Fruit fly (Drosophila melanogaster) whole organism, embryonic: ENCODE results near the gene HP1e.

Experiments used
- ATbp ChIP-seq: fragments of 200-800 bp; sonication (Bioruptor generic); optimal IDR thresholded peaks from 2 replicates; lab custom pipeline; 2017; ENCODE audit warnings: missing biosample characterization, mild to moderate bottlenecking, missing genetic modification characterization, missing genetic modification reagents
- Ada2b ChIP-seq: fragments of 200-800 bp; sonication (Bioruptor generic); IDR thresholded peaks from 2 replicates; pipeline ENCODE4 v1.3.6; 2022; ENCODE audit warnings: missing biosample characterization, missing genetic modification characterization
- B-H2 ChIP-seq: fragments of 200-800 bp; sonication (Bioruptor generic); optimal IDR thresholded peaks from 2 replicates; lab custom pipeline; 2018; ENCODE audit warnings: missing biosample characterization, mild to moderate bottlenecking, missing genetic modification characterization
- CG10543 ChIP-seq: fragments of 200-800 bp; sonication (Bioruptor generic); optimal IDR thresholded peaks from 3 replicates; lab custom pipeline; 2017; ENCODE audit warnings: missing biosample characterization, mild to moderate bottlenecking, missing genetic modification characterization, moderate library complexity
- CG10565 ChIP-seq: fragments of 200-800 bp; sonication (Bioruptor generic); optimal IDR thresholded peaks from 3 replicates; lab custom pipeline; 2016; ENCODE audit warnings: missing biosample characterization, mild to moderate bottlenecking, missing genetic modification characterization
- CG10979 ChIP-seq: fragments of 200-800 bp; sonication (Bioruptor generic); optimal IDR thresholded peaks from 2 replicates; lab custom pipeline; 2018; ENCODE audit warnings: missing biosample characterization, mild to moderate bottlenecking, missing genetic modification characterization, moderate library complexity
- CG11696 ChIP-seq: fragments of 200-800 bp; sonication (Bioruptor generic); IDR thresholded peaks from 2 replicates; pipeline ENCODE4 v1.3.6; 2022; ENCODE audit warnings: missing biosample characterization, missing genetic modification characterization
- CG13624 ChIP-seq: fragments of 200-800 bp; sonication (Bioruptor generic); optimal IDR thresholded peaks from 2 replicates; lab custom pipeline; 2016; ENCODE audit warnings: missing biosample characterization, missing genetic modification characterization
- CG14441 ChIP-seq: fragments of 200-800 bp; sonication (Bioruptor generic); IDR thresholded peaks from 2 replicates; pipeline ENCODE4 v1.3.6; 2022; ENCODE audit warnings: missing biosample characterization, missing genetic modification characterization
- CG15514 ChIP-seq: fragments of 200-800 bp; sonication (Bioruptor generic); optimal IDR thresholded peaks from 3 replicates; lab custom pipeline; 2017; ENCODE audit warnings: missing biosample characterization, missing genetic modification characterization, mild to moderate bottlenecking, moderate library complexity, missing genetic modification reagents
- CG2199 ChIP-seq: fragments of 200-800 bp; sonication (Bioruptor generic); IDR thresholded peaks from 3 replicates; pipeline ENCODE4 v1.3.6; 2022; ENCODE audit warnings: missing biosample characterization, missing genetic modification characterization
- CG2875 ChIP-seq: fragments of 200-800 bp; sonication (Bioruptor generic); optimal IDR thresholded peaks from 2 replicates; lab custom pipeline; 2017; ENCODE audit warnings: missing biosample characterization, mild to moderate bottlenecking, missing genetic modification characterization, missing genetic modification reagents
- CG34376 ChIP-seq: fragments of 200-800 bp; sonication (Bioruptor generic); optimal IDR thresholded peaks from 2 replicates; lab custom pipeline; 2018; ENCODE audit warnings: missing biosample characterization, mild to moderate bottlenecking, missing genetic modification characterization
- CG3847 ChIP-seq: fragments of 200-800 bp; sonication (Bioruptor generic); IDR thresholded peaks from 2 replicates; pipeline ENCODE4 v1.3.6; 2022; ENCODE audit warnings: missing biosample characterization, missing genetic modification characterization
- CG4328 ChIP-seq: fragments of 200-800 bp; sonication (Bioruptor generic); optimal IDR thresholded peaks from 3 replicates; lab custom pipeline; 2017; ENCODE audit warnings: missing biosample characterization, missing genetic modification reagents, missing genetic modification characterization
- CG7271 ChIP-seq: fragments of 200-800 bp; sonication (Bioruptor generic); optimal IDR thresholded peaks from 2 replicates; lab custom pipeline; 2018; ENCODE audit warnings: missing biosample characterization, mild to moderate bottlenecking, missing genetic modification characterization, moderate library complexity
- CG8359 ChIP-seq: fragments of 200-800 bp; sonication (Bioruptor generic); optimal IDR thresholded peaks from 2 replicates; lab custom pipeline; 2017; ENCODE audit warnings: missing biosample characterization, mild to moderate bottlenecking, missing genetic modification characterization, borderline replicate concordance
- CG8924 ChIP-seq: fragments of 200-800 bp; optimal IDR thresholded peaks from 3 replicates; lab custom pipeline; 2019; ENCODE audit warnings: missing biosample characterization, mild to moderate bottlenecking, missing genetic modification characterization, moderate library complexity
- Deaf1 ChIP-seq: fragments of 200-800 bp; optimal IDR thresholded peaks from 3 replicates; lab custom pipeline; 2019; ENCODE audit warnings: missing biosample characterization, mild to moderate bottlenecking, missing genetic modification characterization, moderate library complexity
- Dfd ChIP-seq, 2 experiments: fragments of >200 bp; optimal IDR thresholded peaks; 2 replicates each; lab custom pipeline; 2017; ENCODE audit warnings: missing biosample characterization in 2 of 2, missing genetic modification characterization in 2 of 2
- ERR ChIP-seq: fragments of 200-800 bp; sonication (Bioruptor generic); optimal IDR thresholded peaks from 2 replicates; lab custom pipeline; 2016; ENCODE audit warnings: missing biosample characterization, missing genetic modification characterization
- Gsc ChIP-seq: fragments of 200-800 bp; sonication (Bioruptor generic); IDR thresholded peaks from 2 replicates; pipeline ENCODE4 v1.3.6; 2022; ENCODE audit warnings: missing biosample characterization, missing genetic modification characterization
- Hand ChIP-seq: fragments of 200-800 bp; sonication (Bioruptor generic); optimal IDR thresholded peaks from 2 replicates; lab custom pipeline; 2017; ENCODE audit warnings: mild to moderate bottlenecking, missing biosample characterization, missing genetic modification reagents, missing genetic modification characterization
- Lhr ChIP-seq: fragments of 200-800 bp; sonication (Bioruptor generic); optimal IDR thresholded peaks from 3 replicates; lab custom pipeline; 2017; ENCODE audit warnings: mild to moderate bottlenecking, missing biosample characterization, missing genetic modification reagents, missing genetic modification characterization
- Med ChIP-seq: fragments of 200-800 bp; sonication (Bioruptor generic); peaks from one replicate; lab custom pipeline; 2016; ENCODE audit warnings: missing biosample characterization, missing genetic modification characterization, mild to moderate bottlenecking, inconsistent platforms, moderate library complexity
- Mes4 ChIP-seq: fragments of 200-800 bp; sonication (Bioruptor generic); optimal IDR thresholded peaks from 2 replicates; lab custom pipeline; 2016; ENCODE audit warnings: missing biosample characterization, missing genetic modification characterization
- abd-A ChIP-seq: fragments of 200-800 bp; sonication (Bioruptor generic); optimal IDR thresholded peaks from 3 replicates; lab custom pipeline; 2019; ENCODE audit warnings: missing biosample characterization, mild to moderate bottlenecking, missing genetic modification characterization, moderate library complexity
- ash1 ChIP-seq: fragments of 200-800 bp; sonication (Bioruptor generic); optimal IDR thresholded peaks from 2 replicates; lab custom pipeline; 2018; ENCODE audit warnings: missing biosample characterization, mild to moderate bottlenecking, missing genetic modification characterization
- cg ChIP-seq: fragments of 200-800 bp; sonication (Bioruptor generic); optimal IDR thresholded peaks from 3 replicates; lab custom pipeline; 2019; ENCODE audit warnings: missing biosample characterization, mild to moderate bottlenecking, missing genetic modification characterization, moderate library complexity
- chinmo ChIP-seq: fragments of 200-800 bp; sonication (Bioruptor generic); IDR thresholded peaks from 4 replicates; pipeline ENCODE4 v1.3.6; 2022; ENCODE audit warnings: missing biosample characterization, missing genetic modification characterization; ENCODE audit not compliant: partially characterized antibody
- crp ChIP-seq, 2 experiments: fragments of 200-800 bp; sonication (Bioruptor generic); optimal IDR thresholded peaks; 2 replicates in 1 of 2; 3 replicates in 1 of 2; lab custom pipeline; 2017; ENCODE audit warnings: missing biosample characterization in 2 of 2, missing genetic modification characterization in 2 of 2, mild to moderate bottlenecking in 1 of 2, moderate library complexity in 1 of 2
- dpn ChIP-seq, 2 experiments: fragments of 200-800 bp; sonication (Bioruptor generic); optimal IDR thresholded peaks; 3 replicates each; lab custom pipeline; 2016; ENCODE audit warnings: missing biosample characterization in 2 of 2, missing genetic modification characterization in 2 of 2
- eve ChIP-seq, 2 experiments: fragments of >200 bp; optimal IDR thresholded peaks; 2 replicates each; lab custom pipeline; 2017; ENCODE audit warnings: missing biosample characterization in 2 of 2, missing genetic modification characterization in 2 of 2
- ftz-f1 ChIP-seq: fragments of 200-800 bp; sonication (Bioruptor generic); optimal IDR thresholded peaks from 2 replicates; lab custom pipeline; 2016; ENCODE audit warnings: missing biosample characterization, missing genetic modification characterization
- gcm ChIP-seq: fragments of 200-800 bp; sonication (Bioruptor generic); optimal IDR thresholded peaks from 2 replicates; lab custom pipeline; 2019; ENCODE audit warnings: missing biosample characterization, mild to moderate bottlenecking, missing genetic modification characterization, moderate library complexity
- ham ChIP-seq: fragments of 200-800 bp; sonication (Bioruptor generic); IDR thresholded peaks from 2 replicates; pipeline ENCODE4 v1.3.6; 2022; ENCODE audit warnings: missing biosample characterization, missing genetic modification characterization
- kni ChIP-seq: fragments of 200-800 bp; sonication (Bioruptor generic); optimal IDR thresholded peaks from 3 replicates; lab custom pipeline; 2017; ENCODE audit warnings: mild to moderate bottlenecking, missing biosample characterization, missing genetic modification reagents, missing genetic modification characterization
- lbe ChIP-seq: fragments of 200-800 bp; sonication (Bioruptor generic); optimal IDR thresholded peaks from 2 replicates; lab custom pipeline; 2016; ENCODE audit warnings: missing biosample characterization, mild to moderate bottlenecking, missing genetic modification characterization
- mam ChIP-seq: fragments of 200-800 bp; sonication (Bioruptor generic); optimal IDR thresholded peaks from 3 replicates; lab custom pipeline; 2016; ENCODE audit warnings: missing biosample characterization, missing genetic modification characterization
- nerfin-2 ChIP-seq: fragments of 200-800 bp; sonication (Bioruptor generic); IDR thresholded peaks from 2 replicates; pipeline ENCODE4 v1.3.6; 2022; ENCODE audit warnings: missing biosample characterization, missing genetic modification characterization; ENCODE audit not compliant: partially characterized antibody
- nom ChIP-seq: fragments of 200-800 bp; sonication (Bioruptor generic); optimal IDR thresholded peaks from 2 replicates; lab custom pipeline; 2017; ENCODE audit warnings: missing biosample characterization, missing genetic modification characterization, mild to moderate bottlenecking, moderate library complexity, missing genetic modification reagents
- pan ChIP-seq, 4 experiments: fragments of >200 bp in 3 of 4; fragments of 200-800 bp in 1 of 4; sonication (Bioruptor generic) in 1 of 4; optimal IDR thresholded peaks in 3 of 4; IDR thresholded peaks in 1 of 4; 2 replicates each; pipeline versions ENCODE4 v1.3.6 to Lab custom; 2017 to 2022; ENCODE audit warnings: missing biosample characterization in 2 of 4, missing genetic modification characterization in 2 of 4, mixed read lengths in 1 of 4
- pita ChIP-seq: fragments of 200-800 bp; sonication (Bioruptor generic); optimal IDR thresholded peaks from 2 replicates; lab custom pipeline; 2017; ENCODE audit warnings: missing biosample characterization, mild to moderate bottlenecking, missing genetic modification characterization
- sd ChIP-seq: fragments of 200-800 bp; sonication (Bioruptor generic); optimal IDR thresholded peaks from 3 replicates; lab custom pipeline; 2018; ENCODE audit warnings: missing biosample characterization, mild to moderate bottlenecking, missing genetic modification characterization, moderate library complexity
- sob ChIP-seq: fragments of 200-800 bp; sonication (Bioruptor generic); IDR thresholded peaks from 2 replicates; pipeline ENCODE4 v1.3.6; 2022; ENCODE audit warnings: missing biosample characterization, missing genetic modification characterization
- sr ChIP-seq: fragments of 200-800 bp; sonication (Bioruptor generic); IDR thresholded peaks from 3 replicates; pipeline ENCODE4 v1.3.6; 2022; ENCODE audit warnings: missing biosample characterization, missing genetic modification characterization
- wek ChIP-seq: fragments of 200-800 bp; sonication (Bioruptor generic); optimal IDR thresholded peaks from 3 replicates; lab custom pipeline; 2018; ENCODE audit warnings: missing biosample characterization, mild to moderate bottlenecking, missing genetic modification characterization, moderate library complexity
- zen ChIP-seq: fragments of 200-800 bp; sonication (Bioruptor generic); optimal IDR thresholded peaks from 3 replicates; lab custom pipeline; 2018; ENCODE audit warnings: missing biosample characterization, mild to moderate bottlenecking, missing genetic modification characterization, moderate library complexity
- zfh2 ChIP-seq: fragments of 200-800 bp; sonication (Bioruptor generic); optimal IDR thresholded peaks from 2 replicates; lab custom pipeline; 2016; ENCODE audit warnings: missing biosample characterization, missing genetic modification characterization

Gene HP1e

dm6 chr3R:9344186-9344790, 22.7 kb downstream of the HP1e start (continued):
- no peak for TF ChIP-seq crp (GFP tag; optimal IDR thresholded peaks at IDR 0.05; lab: Kevin White, UChicago)
- no peak for TF ChIP-seq ATbp (GFP tag; lab: Kevin White, UChicago)
- TF ChIP-seq abd-A (tag; lab: Kevin White, UChicago), result peak; percentile 79
- TF ChIP-seq sob, result peak; percentile 9; the same call in 1 of the 2 replicates
- TF ChIP-seq Deaf1 (tag; lab: Kevin White, UChicago), result peak; percentile 91
- TF ChIP-seq kni, result peak; percentile 36
- peak; percentile 27 for TF ChIP-seq lbe
- TF ChIP-seq chinmo (GFP tag; lab: Robert Waterston, UW), result peak; percentile 52; the same call in 1 of the 4 replicates
- no peak for TF ChIP-seq CG8359 (GFP tag; lab: Kevin White, UChicago)
- TF ChIP-seq Hand (GFP tag; lab: Kevin White, UChicago), result peak; percentile 26
- no peak for TF ChIP-seq CG10979 (tag; lab: Kevin White, UChicago)
- TF ChIP-seq nom, result peak; percentile 28
- no peak for TF ChIP-seq CG10565 (GFP tag; lab: Kevin White, UChicago)
- TF ChIP-seq CG14441 (GFP tag; lab: Robert Waterston, UW), result no peak
- peak; percentile 79 for TF ChIP-seq Med
- TF ChIP-seq eve (GFP tag; optimal IDR thresholded peaks at IDR 0.05; lab: Kevin White, UChicago), result peak in 1 of 2 experiments; percentile 71
- TF ChIP-seq pita, result no peak
- TF ChIP-seq cg (GFP tag; lab: Kevin White, UChicago), result peak; percentile 26
- peak; percentile 64 for TF ChIP-seq ftz-f1
- no peak for TF ChIP-seq CG3847 (GFP tag; lab: Robert Waterston, UW)
- peak; percentile 28 for TF ChIP-seq CG4328 (GFP tag; lab: Kevin White, UChicago)
- peak; percentile 89 for TF ChIP-seq CG10543 (GFP tag; lab: Kevin White, UChicago)
- no peak for TF ChIP-seq Dfd (GFP tag; optimal IDR thresholded peaks at IDR 0.05; lab: Kevin White, UChicago)
- TF ChIP-seq CG34376 (GFP tag; lab: Kevin White, UChicago), result peak; percentile 47
- TF ChIP-seq CG15514 (GFP tag; lab: Kevin White, UChicago), result peak; percentile 7
- peak; percentile 24 for TF ChIP-seq B-H2
- peak; percentile 50 for TF ChIP-seq zen
- peak; percentile 31 for TF ChIP-seq sd (tag; lab: Kevin White, UChicago)
- TF ChIP-seq sr (GFP tag; lab: Robert Waterston, UW), result peak; percentile 83; the same call in 2 of the 3 replicates
- peak; percentile 52 for TF ChIP-seq ash1 (GFP tag; lab: Kevin White, UChicago)
- no peak for TF ChIP-seq dpn (GFP tag; optimal IDR thresholded peaks at IDR 0.05; lab: Kevin White, UChicago)
- TF ChIP-seq CG2199, result peak; percentile 88

dm6 chr3R:9344791-9345208, 23.2 kb downstream of the HP1e start:
- TF ChIP-seq CG11696 (GFP tag; lab: Robert Waterston, UW) (peak; percentile 93), CG7271 (tag; lab: Kevin White, UChicago) (peak; percentile 23), Gsc (GFP tag; lab: Robert Waterston, UW) (no peak), Mes4 (GFP tag; lab: Kevin White, UChicago) (peak; percentile 13), zfh2 (peak; percentile 15), CG13624 (no peak), Ada2b (GFP tag; lab: Robert Waterston, UW) (peak; percentile 38), nerfin-2 (GFP tag; lab: Robert Waterston, UW) (no peak), pan (optimal IDR thresholded peaks at IDR 0.05; lab: Kevin White, UChicago) (no peak), pan (GFP tag; optimal IDR thresholded peaks at IDR 0.05 in 1 of 2, IDR thresholded peaks at IDR 0.05 in 1 of 2) (peak in 1 of 2 experiments; percentile 48), CG2875 (GFP tag; lab: Kevin White, UChicago) (peak; percentile 30), Lhr (GFP tag; lab: Kevin White, UChicago) (no peak), wek (no peak), ERR (GFP tag; lab: Kevin White, UChicago) (no peak), gcm (GFP tag; lab: Kevin White, UChicago) (peak; percentile 52), CG8924 (peak; percentile 19), ham (GFP tag; lab: Robert Waterston, UW) (no peak), mam (no peak)
